Fruit fly (Drosophila melanogaster) whole organism, embryonic: Measurements from ENCODE around the gene Pvf2.

Experiments
- Bgb ChIP-seq: fragments of 200-800 bp; sonication (Bioruptor generic); IDR thresholded peaks from 2 replicates; pipeline ENCODE4 v1.3.6; 2022; ENCODE audit warnings: missing biosample characterization, missing genetic modification characterization; ENCODE audit not compliant: partially characterized antibody
- BtbVII ChIP-seq: fragments of 200-800 bp; sonication (Bioruptor generic); optimal IDR thresholded peaks from 3 replicates; lab custom pipeline; 2017; ENCODE audit warnings: missing biosample characterization, mild to moderate bottlenecking, missing genetic modification characterization
- CG10462 ChIP-seq: fragments of 200-800 bp; sonication (Bioruptor generic); optimal IDR thresholded peaks from 2 replicates; lab custom pipeline; 2016; ENCODE audit warnings: missing biosample characterization, missing genetic modification characterization
- CG10543 ChIP-seq: fragments of 200-800 bp; sonication (Bioruptor generic); optimal IDR thresholded peaks from 3 replicates; lab custom pipeline; 2017; ENCODE audit warnings: missing biosample characterization, mild to moderate bottlenecking, missing genetic modification characterization, moderate library complexity
- CG11085 ChIP-seq: fragments of 200-800 bp; sonication (Bioruptor generic); IDR thresholded peaks from 2 replicates; pipeline ENCODE4 v1.3.6; 2022; ENCODE audit warnings: missing biosample characterization, missing genetic modification characterization
- CG11696 ChIP-seq: fragments of 200-800 bp; sonication (Bioruptor generic); IDR thresholded peaks from 2 replicates; pipeline ENCODE4 v1.3.6; 2022; ENCODE audit warnings: missing biosample characterization, missing genetic modification characterization
- CG12769 ChIP-seq: fragments of 200-800 bp; sonication (Bioruptor generic); optimal IDR thresholded peaks from 2 replicates; lab custom pipeline; 2019; ENCODE audit warnings: missing biosample characterization, mild to moderate bottlenecking, missing genetic modification characterization, moderate library complexity
- CG13775 ChIP-seq: fragments of 200-800 bp; sonication (Bioruptor generic); optimal IDR thresholded peaks from 3 replicates; lab custom pipeline; 2017; ENCODE audit warnings: missing biosample characterization, mild to moderate bottlenecking, missing genetic modification characterization
- CG15011 ChIP-seq: fragments of 200-800 bp; sonication (Bioruptor generic); optimal IDR thresholded peaks from 3 replicates; lab custom pipeline; 2018; ENCODE audit warnings: missing biosample characterization, mild to moderate bottlenecking, missing genetic modification characterization
- CG16863 ChIP-seq: fragments of 200-800 bp; sonication (Bioruptor generic); optimal IDR thresholded peaks from 3 replicates; lab custom pipeline; 2016; ENCODE audit warnings: missing biosample characterization, missing genetic modification characterization
- CG17361 ChIP-seq: fragments of 200-800 bp; sonication (Bioruptor generic); IDR thresholded peaks from 3 replicates; pipeline ENCODE4 v1.3.6; 2022; ENCODE audit warnings: missing biosample characterization, missing genetic modification characterization
- CG18619 ChIP-seq: fragments of 200-800 bp; sonication (Bioruptor generic); optimal IDR thresholded peaks from 3 replicates; lab custom pipeline; 2017; ENCODE audit warnings: missing biosample characterization, mild to moderate bottlenecking, missing genetic modification characterization
- CG31365 ChIP-seq: fragments of 200-800 bp; sonication (Bioruptor generic); optimal IDR thresholded peaks from 2 replicates; lab custom pipeline; 2018; ENCODE audit warnings: missing biosample characterization, mild to moderate bottlenecking, missing genetic modification characterization
- CG31388 ChIP-seq: fragments of 200-800 bp; sonication (Bioruptor generic); optimal IDR thresholded peaks from 2 replicates; lab custom pipeline; 2016; ENCODE audit warnings: missing biosample characterization, missing genetic modification characterization
- CG4424 ChIP-seq: fragments of 200-800 bp; sonication (Bioruptor generic); optimal IDR thresholded peaks from 3 replicates; lab custom pipeline; 2016; ENCODE audit warnings: missing biosample characterization, missing genetic modification characterization
- CG5245 ChIP-seq: fragments of 200-800 bp; sonication (Bioruptor generic); optimal IDR thresholded peaks from 3 replicates; lab custom pipeline; 2016; ENCODE audit warnings: missing biosample characterization, missing genetic modification characterization
- CG7372 ChIP-seq: fragments of 200-800 bp; sonication (Bioruptor generic); IDR thresholded peaks from 2 replicates; pipeline ENCODE4 v1.3.6; 2022; ENCODE audit warnings: missing biosample characterization, missing genetic modification characterization
- CG8290 ChIP-seq, 3 experiments: fragments of 200-800 bp; sonication (Bioruptor generic); optimal IDR thresholded peaks; 2 replicates each; lab custom pipeline; 2016 to 2019; ENCODE audit warnings: missing biosample characterization in 3 of 3, missing genetic modification characterization in 3 of 3, mild to moderate bottlenecking in 2 of 3, moderate library complexity in 1 of 3
- CG9437 ChIP-seq: fragments of 200-800 bp; sonication (Bioruptor generic); optimal IDR thresholded peaks from 2 replicates; lab custom pipeline; 2018; ENCODE audit warnings: missing biosample characterization, mild to moderate bottlenecking, missing genetic modification characterization
- CTCF ChIP-seq: fragments of 200-800 bp; sonication (Bioruptor generic); optimal IDR thresholded peaks from 2 replicates; lab custom pipeline; 2017; ENCODE audit warnings: missing biosample characterization, mild to moderate bottlenecking, missing genetic modification characterization, moderate library complexity
- Dp ChIP-seq: fragments of 200-800 bp; sonication (Bioruptor generic); optimal IDR thresholded peaks from 2 replicates; lab custom pipeline; 2018; ENCODE audit warnings: missing biosample characterization, mild to moderate bottlenecking, missing genetic modification characterization, moderate library complexity
- E2f2 ChIP-seq: fragments of 200-800 bp; sonication (Bioruptor generic); IDR thresholded peaks from 2 replicates; pipeline ENCODE4 v1.3.6; 2022; ENCODE audit warnings: missing biosample characterization, missing genetic modification characterization
- Gug ChIP-seq: fragments of 200-800 bp; sonication (Bioruptor generic); IDR thresholded peaks from 4 replicates; pipeline ENCODE4 v1.3.6; 2022; ENCODE audit warnings: missing biosample characterization, missing genetic modification characterization
- HLH4C ChIP-seq: fragments of 200-800 bp; sonication (Bioruptor generic); IDR thresholded peaks from 3 replicates; pipeline ENCODE4 v1.3.6; 2022; ENCODE audit warnings: missing biosample characterization, missing genetic modification characterization; ENCODE audit not compliant: partially characterized antibody
- Hr51 ChIP-seq, 2 experiments: fragments of 200-800 bp; sonication (Bioruptor generic); optimal IDR thresholded peaks; 2 replicates in 1 of 2; 3 replicates in 1 of 2; lab custom pipeline; 2016 to 2018; ENCODE audit warnings: missing biosample characterization in 2 of 2, missing genetic modification characterization in 2 of 2, mild to moderate bottlenecking in 1 of 2, moderate library complexity in 1 of 2
- Jarid2 ChIP-seq: fragments of 200-800 bp; sonication (Bioruptor generic); optimal IDR thresholded peaks from 3 replicates; lab custom pipeline; 2017; ENCODE audit warnings: mild to moderate bottlenecking, missing biosample characterization, missing genetic modification reagents, missing genetic modification characterization
- Myb ChIP-seq: fragments of 200-800 bp; sonication (Bioruptor generic); optimal IDR thresholded peaks from 2 replicates; lab custom pipeline; 2016; ENCODE audit warnings: missing biosample characterization, missing genetic modification characterization
- NC2β ChIP-seq: fragments of 200-800 bp; sonication (Bioruptor generic); optimal IDR thresholded peaks from 2 replicates; lab custom pipeline; 2016; ENCODE audit warnings: missing biosample characterization, missing genetic modification characterization
- Oaz ChIP-seq: fragments of 200-800 bp; sonication (Bioruptor generic); IDR thresholded peaks from 2 replicates; pipeline ENCODE4 v1.3.6; 2022; ENCODE audit warnings: missing biosample characterization, missing genetic modification characterization
- Sin3A ChIP-seq: fragments of >200 bp; optimal IDR thresholded peaks from 2 replicates; lab custom pipeline; 2018
- ac ChIP-seq: fragments of 200-800 bp; sonication (Bioruptor generic); optimal IDR thresholded peaks from 3 replicates; lab custom pipeline; 2017; ENCODE audit warnings: missing biosample characterization, mild to moderate bottlenecking, missing genetic modification characterization
- amos ChIP-seq: fragments of 200-800 bp; sonication (Bioruptor generic); IDR thresholded peaks from 2 replicates; pipeline ENCODE4 v1.3.6; 2022; ENCODE audit warnings: missing biosample characterization, missing genetic modification characterization; ENCODE audit not compliant: partially characterized antibody
- bbx ChIP-seq: fragments of 200-800 bp; sonication (Bioruptor generic); IDR thresholded peaks from 2 replicates; pipeline ENCODE4 v1.3.6; 2022; ENCODE audit warnings: missing biosample characterization, missing genetic modification characterization; ENCODE audit not compliant: partially characterized antibody
- chinmo ChIP-seq: fragments of 200-800 bp; sonication (Bioruptor generic); IDR thresholded peaks from 4 replicates; pipeline ENCODE4 v1.3.6; 2022; ENCODE audit warnings: missing biosample characterization, missing genetic modification characterization; ENCODE audit not compliant: partially characterized antibody
- ci ChIP-seq: fragments of 200-800 bp; sonication (Bioruptor generic); IDR thresholded peaks from 3 replicates; pipeline ENCODE4 v1.3.6; 2022; ENCODE audit warnings: missing biosample characterization, missing genetic modification characterization
- cwo ChIP-seq: fragments of 200-800 bp; sonication (Bioruptor generic); optimal IDR thresholded peaks from 3 replicates; lab custom pipeline; 2017; ENCODE audit warnings: missing biosample characterization, missing genetic modification characterization, mild to moderate bottlenecking, moderate library complexity, missing genetic modification reagents
- fu2 ChIP-seq: fragments of 200-800 bp; sonication (Bioruptor generic); optimal IDR thresholded peaks from 2 replicates; lab custom pipeline; 2016; ENCODE audit warnings: missing biosample characterization, missing genetic modification characterization
- grn ChIP-seq: fragments of 200-800 bp; sonication (Bioruptor generic); optimal IDR thresholded peaks from 3 replicates; lab custom pipeline; 2017; ENCODE audit warnings: missing biosample characterization, missing genetic modification characterization
- insv ChIP-seq, 2 experiments: fragments of 200-800 bp; sonication (Bioruptor generic); optimal IDR thresholded peaks; 3 replicates each; lab custom pipeline; 2016 to 2018; ENCODE audit warnings: missing biosample characterization in 2 of 2, missing genetic modification characterization in 2 of 2

Gene Pvf2

dm6 chr2L:7032517-7032951 lies 51.9 kb downstream of the Pvf2 start, which contains the start of the genes Rab30 and Caper (continued):
- peak; percentile 35 for TF ChIP-seq CG16863 (GFP tag; lab: Kevin White, UChicago)
- TF ChIP-seq ci (GFP tag; lab: Robert Waterston, UW), result peak; percentile 79; the same call in 2 of the 3 replicates
- peak; percentile 98 for TF ChIP-seq HLH4C (GFP tag; lab: Robert Waterston, UW)
- peak in 1 of 2 experiments; percentile 60 for TF ChIP-seq Hr51 (GFP tag; optimal IDR thresholded peaks at IDR 0.05; lab: Kevin White, UChicago)
- TF ChIP-seq Jarid2 (GFP tag; lab: Kevin White, UChicago), result no peak
- peak; percentile 3 for TF ChIP-seq grn (GFP tag; lab: Kevin White, UChicago)
- TF ChIP-seq CG17361 (GFP tag; lab: Robert Waterston, UW), result peak; percentile 49; the same call in 1 of the 3 replicates
- peak; percentile 46; the same call in 1 of the 2 replicates for TF ChIP-seq CG7372 (GFP tag; lab: Robert Waterston, UW)
- TF ChIP-seq CG10543, result peak; percentile 39
- peak; percentile 61 for TF ChIP-seq CG8290 (GFP tag; optimal IDR thresholded peaks at IDR 0.05; lab: Kevin White, UChicago)
- peak in 1 of 2 experiments; percentile 87 for TF ChIP-seq CG8290 (tag; optimal IDR thresholded peaks at IDR 0.05; lab: Kevin White, UChicago)
- peak; percentile 38; the same call in 1 of the 4 replicates for TF ChIP-seq Gug (GFP tag; lab: Robert Waterston, UW)
- TF ChIP-seq Sin3A (lab: Kevin White, UChicago), result peak; percentile 73
- no peak for TF ChIP-seq CG11696 (GFP tag; lab: Robert Waterston, UW)
- TF ChIP-seq CG13775 (GFP tag; lab: Kevin White, UChicago), result peak; percentile 21
- peak; percentile 63 for TF ChIP-seq NC2β (GFP tag; lab: Kevin White, UChicago)
- TF ChIP-seq fu2, result peak; percentile 57
- TF ChIP-seq CG4424, result peak; percentile 45
- TF ChIP-seq, all 482 proteins: peak for 250

dm6 chr2L:7028990-7029389 lies 55.4 kb downstream of the Pvf2 start:
- TF ChIP-seq CG31388 (GFP tag; lab: Kevin White, UChicago) (no peak), BtbVII (GFP tag; lab: Kevin White, UChicago) (no peak), insv (GFP tag; optimal IDR thresholded peaks at IDR 0.05; lab: Kevin White, UChicago) (peak in 1 of 2 experiments; percentile 46), CG31365 (peak; percentile 4), CG10462 (GFP tag; lab: Kevin White, UChicago) (no peak), Oaz (GFP tag; lab: Robert Waterston, UW) (no peak), CG12769 (tag; lab: Kevin White, UChicago) (no peak), Bgb (GFP tag; lab: Robert Waterston, UW) (peak; percentile 55), CTCF (GFP tag; lab: Kevin White, UChicago) (peak; percentile 74), CG18619 (GFP tag; lab: Kevin White, UChicago) (no peak), E2f2 (GFP tag; lab: Robert Waterston, UW) (0 out of 2 replicates have a peak, but pooled peaks have one; percentile 10), CG15011 (GFP tag; lab: Kevin White, UChicago) (no peak), Dp (GFP tag; lab: Kevin White, UChicago) (peak; percentile 11), Myb (GFP tag; lab: Kevin White, UChicago) (peak; percentile 15), bbx (peak; percentile 42; the same call in 1 of the 2 replicates), CG9437 (GFP tag; lab: Kevin White, UChicago) (no peak), CG5245 (no peak), amos (peak; percentile 36; the same call in 1 of the 2 replicates), chinmo (GFP tag; lab: Robert Waterston, UW) (peak; percentile 52; the same call in 1 of the 4 replicates), ac (no peak), CG11085 (GFP tag; lab: Robert Waterston, UW) (no peak), cwo (GFP tag; lab: Kevin White, UChicago) (no peak)
- TF ChIP-seq, all 482 proteins: peak for 10
